Worm (Caenorhabditis elegans) whole organism, midembryonic: ENCODE data around the gene nhr-111.

Experiments used
- T22C8.4 ChIP-seq: fragments of 200-800 bp; sonication (Bioruptor generic); IDR thresholded peaks from 2 replicates; pipeline ENCODE4 v1.3.6; 2022; ENCODE audit warnings: missing genetic modification characterization, missing compliant biosample characterization
- cog-1 ChIP-seq: sonication (generic microtip); optimal IDR thresholded peaks from 2 replicates; lab custom pipeline; 2016; ENCODE audit warnings: missing genetic modification characterization, missing compliant biosample characterization
- flt-1 ChIP-seq: fragments of 200-800 bp; sonication (Bioruptor generic); IDR thresholded peaks from 2 replicates; pipeline ENCODE4 v1.3.6; 2022; ENCODE audit warnings: missing genetic modification characterization, missing compliant biosample characterization
- klf-2 ChIP-seq: fragments of 200-800 bp; sonication (Bioruptor generic); conservative IDR thresholded peaks from 2 replicates; pipeline ENCODE4 v1.3.6; 2022; ENCODE audit warnings: missing genetic modification reagents, missing genetic modification characterization, missing compliant biosample characterization
- med-1 ChIP-seq: sonication (generic microtip); optimal IDR thresholded peaks from 2 replicates; lab custom pipeline; 2017; ENCODE audit warnings: missing genetic modification characterization, mild to moderate bottlenecking, missing compliant biosample characterization, antibody characterized with exemption, missing genetic modification reagents; ENCODE audit not compliant: insufficient read depth
- ref-1 ChIP-seq: fragments of 200-800 bp; sonication (Bioruptor generic); conservative IDR thresholded peaks from 2 replicates; pipeline ENCODE4 v1.3.6; 2022; ENCODE audit warnings: missing genetic modification reagents, missing genetic modification characterization, missing compliant biosample characterization
- tab-1 ChIP-seq: fragments of 200-800 bp; sonication (Bioruptor generic); IDR thresholded peaks from 2 replicates; pipeline ENCODE4 v1.3.6; 2022; ENCODE audit warnings: missing genetic modification characterization, missing compliant biosample characterization
- ztf-23 ChIP-seq: fragments of 200-800 bp; sonication (Bioruptor generic); IDR thresholded peaks from 2 replicates; pipeline ENCODE4 v1.3.6; 2022; ENCODE audit warnings: missing genetic modification reagents, missing genetic modification characterization, missing compliant biosample characterization
- ztf-29 ChIP-seq: fragments of 200-800 bp; sonication (Bioruptor generic); IDR thresholded peaks from 2 replicates; pipeline ENCODE4 v1.3.6; 2022; ENCODE audit warnings: missing genetic modification reagents, missing genetic modification characterization, missing compliant biosample characterization

Gene nhr-111

ce11 chrV:16155111-16155510 lies 30.5 kb upstream of the nhr-111 start, which contains the start of gene str-97:
TSS of gene str-97 (minus strand) at chrV:16155211.
- TF ChIP-seq med-1 (GFP tag; lab: Kevin White, UChicago) (no peak), tab-1 (GFP tag; lab: Robert Waterston, UW) (no peak), T22C8.4 (GFP tag; lab: Robert Waterston, UW) (no peak), klf-2 (GFP tag; lab: Robert Waterston, UW) (no peak), ref-1 (GFP tag; lab: Robert Waterston, UW) (no peak)

- TF ChIP-seq ztf-29 = no peak
- no peak for TF ChIP-seq flt-1 (GFP tag; lab: Robert Waterston, UW)
- TF ChIP-seq cog-1 (tag; lab: Kevin White, UChicago) = no peak
- no peak for TF ChIP-seq tab-1 (GFP tag; lab: Robert Waterston, UW)
- no peak for TF ChIP-seq klf-2 (GFP tag; lab: Robert Waterston, UW)
- no peak for TF ChIP-seq ref-1 (GFP tag; lab: Robert Waterston, UW)
- no peak for TF ChIP-seq med-1 (GFP tag; lab: Kevin White, UChicago)
- no peak for TF ChIP-seq ztf-23 (GFP tag; lab: Robert Waterston, UW)
- TF ChIP-seq T22C8.4 (GFP tag; lab: Robert Waterston, UW) = no peak
Measured at ce11 chrV:16153375-16153774, 28.7 kb upstream of the nhr-111 start, which contains the start of gene str-254. TSS of gene str-254 (minus strand) at chrV:16153475.

ce11 chrV:16148805-16149204 lies 24.2 kb upstream of the nhr-111 start, which contains the start of gene F10A3.4:
TSS of gene F10A3.4 (plus strand) at chrV:16149105.
- no peak for TF ChIP-seq tab-1 (GFP tag; lab: Robert Waterston, UW)
- TF ChIP-seq cog-1 (tag; lab: Kevin White, UChicago) = no peak
- no peak for TF ChIP-seq ztf-23 (GFP tag; lab: Robert Waterston, UW)
- no peak for TF ChIP-seq klf-2 (GFP tag; lab: Robert Waterston, UW)
- TF ChIP-seq med-1 (GFP tag; lab: Kevin White, UChicago) = no peak
- TF ChIP-seq ref-1 (GFP tag; lab: Robert Waterston, UW) = no peak
- no peak for TF ChIP-seq T22C8.4 (GFP tag; lab: Robert Waterston, UW)
- TF ChIP-seq ztf-29 = no peak
- no peak for TF ChIP-seq flt-1 (GFP tag; lab: Robert Waterston, UW)

ce11 chrV:16145009-16145408 lies 20.4 kb upstream of the nhr-111 start:
- TF ChIP-seq flt-1 (GFP tag; lab: Robert Waterston, UW) (no peak), ztf-29 (no peak), tab-1 (GFP tag; lab: Robert Waterston, UW) (no peak), T22C8.4 (GFP tag; lab: Robert Waterston, UW) (no peak), cog-1 (tag; lab: Kevin White, UChicago) (no peak), ztf-23 (GFP tag; lab: Robert Waterston, UW) (no peak), klf-2 (GFP tag; lab: Robert Waterston, UW) (no peak), med-1 (GFP tag; lab: Kevin White, UChicago) (no peak), ref-1 (GFP tag; lab: Robert Waterston, UW) (no peak)

ce11 chrV:16143066-16143581 lies 18.5 kb upstream of the nhr-111 start, which contains the start of gene fbxa-88:
TSS of gene fbxa-88 (minus strand) at chrV:16143116.
- TF ChIP-seq ztf-23 (GFP tag; lab: Robert Waterston, UW) = no peak
- no peak for TF ChIP-seq ref-1 (GFP tag; lab: Robert Waterston, UW)
- TF ChIP-seq tab-1 (GFP tag; lab: Robert Waterston, UW) = no peak

- TF ChIP-seq med-1 (GFP tag; lab: Kevin White, UChicago) = no peak
- TF ChIP-seq ztf-23 (GFP tag; lab: Robert Waterston, UW) = no peak
Measured at ce11 chrV:16142371-16142770, 17.7 kb upstream of the nhr-111 start, which contains the start of gene fbxa-18. TSS of gene fbxa-18 (plus strand) at chrV:16142671.

- no peak for TF ChIP-seq ztf-29
- TF ChIP-seq klf-2 (GFP tag; lab: Robert Waterston, UW) = no peak
- TF ChIP-seq flt-1 (GFP tag; lab: Robert Waterston, UW) = no peak
- TF ChIP-seq tab-1 (GFP tag; lab: Robert Waterston, UW) = no peak
- TF ChIP-seq ref-1 (GFP tag; lab: Robert Waterston, UW) = no peak
- TF ChIP-seq T22C8.4 (GFP tag; lab: Robert Waterston, UW) = no peak
- TF ChIP-seq med-1 (GFP tag; lab: Kevin White, UChicago) = no peak
Measured at ce11 chrV:16141071-16141470, 16.4 kb upstream of the nhr-111 start, which contains the start of gene clc-32. TSS of gene clc-32 (minus strand) at chrV:16141171.

ce11 chrV:16139529-16139928 lies 14.9 kb upstream of the nhr-111 start, which contains the start of gene clc-11:
TSS of gene clc-11 (minus strand) at chrV:16139629.
- TF ChIP-seq ztf-23 (GFP tag; lab: Robert Waterston, UW) (no peak), T22C8.4 (GFP tag; lab: Robert Waterston, UW) (no peak), klf-2 (GFP tag; lab: Robert Waterston, UW) (no peak), flt-1 (GFP tag; lab: Robert Waterston, UW) (no peak), ztf-29 (no peak), tab-1 (GFP tag; lab: Robert Waterston, UW) (no peak)

ce11 chrV:16137043-16137442 lies 12.4 kb upstream of the nhr-111 start, which contains the start of gene F44G3.7:
TSS of gene F44G3.7 (minus strand) at chrV:16137143.
- TF ChIP-seq med-1 (GFP tag; lab: Kevin White, UChicago) (no peak), flt-1 (GFP tag; lab: Robert Waterston, UW) (no peak), ztf-23 (GFP tag; lab: Robert Waterston, UW) (no peak), cog-1 (tag; lab: Kevin White, UChicago) (no peak), klf-2 (GFP tag; lab: Robert Waterston, UW) (no peak)

- no peak for TF ChIP-seq ztf-23 (GFP tag; lab: Robert Waterston, UW)
Measured at ce11 chrV:16132705-16133104, 8.1 kb upstream of the nhr-111 start, which contains the start of gene fbxa-144. TSS of gene fbxa-144 (minus strand) at chrV:16132805.
